Fruit fly (Drosophila melanogaster) whole organism, embryonic: Measurements from ENCODE around the gene Lamtor4.

Experiments
- Blimp-1 ChIP-seq: fragments of 200-800 bp; sonication (Bioruptor generic); optimal IDR thresholded peaks from 3 replicates; lab custom pipeline; 2018; ENCODE audit warnings: missing biosample characterization, missing genetic modification characterization, mild to moderate bottlenecking, moderate library complexity, missing genetic modification reagents
- C15 ChIP-seq: fragments of 200-800 bp; sonication (Bioruptor generic); IDR thresholded peaks from 3 replicates; pipeline ENCODE4 v1.3.6; 2022; ENCODE audit warnings: missing biosample characterization, missing genetic modification characterization
- CG10267 ChIP-seq: fragments of 200-800 bp; sonication (Bioruptor generic); optimal IDR thresholded peaks from 2 replicates; lab custom pipeline; 2018; ENCODE audit warnings: missing biosample characterization, mild to moderate bottlenecking, missing genetic modification characterization, moderate library complexity
- CG10321 ChIP-seq: fragments of 200-800 bp; sonication (Bioruptor generic); IDR thresholded peaks from 2 replicates; pipeline ENCODE4 v1.3.6; 2022; ENCODE audit warnings: missing biosample characterization, missing genetic modification characterization
- CG12219 ChIP-seq: fragments of 200-800 bp; sonication (Bioruptor generic); optimal IDR thresholded peaks from 3 replicates; lab custom pipeline; 2018; ENCODE audit warnings: missing biosample characterization, mild to moderate bottlenecking, missing genetic modification characterization
- CG13624 ChIP-seq: fragments of 200-800 bp; sonication (Bioruptor generic); optimal IDR thresholded peaks from 2 replicates; lab custom pipeline; 2016; ENCODE audit warnings: missing biosample characterization, missing genetic modification characterization
- CG13775 ChIP-seq: fragments of 200-800 bp; sonication (Bioruptor generic); optimal IDR thresholded peaks from 3 replicates; lab custom pipeline; 2017; ENCODE audit warnings: missing biosample characterization, mild to moderate bottlenecking, missing genetic modification characterization
- CG14667 ChIP-seq: fragments of 200-800 bp; sonication (Bioruptor generic); IDR thresholded peaks from 2 replicates; pipeline ENCODE4 v1.3.6; 2022; ENCODE audit warnings: missing biosample characterization, missing genetic modification characterization
- CG14860 ChIP-seq: fragments of 200-800 bp; sonication (Bioruptor generic); IDR thresholded peaks from 3 replicates; pipeline ENCODE4 v1.3.6; 2022; ENCODE audit warnings: missing biosample characterization, missing genetic modification characterization; ENCODE audit not compliant: partially characterized antibody
- CG15479 ChIP-seq: fragments of 200-800 bp; sonication (Bioruptor generic); optimal IDR thresholded peaks from 3 replicates; lab custom pipeline; 2019; ENCODE audit warnings: missing biosample characterization, mild to moderate bottlenecking, missing genetic modification characterization, moderate library complexity
- CG17328 ChIP-seq: fragments of 200-800 bp; sonication (Bioruptor generic); IDR thresholded peaks from 2 replicates; pipeline ENCODE4 v1.3.6; 2022; ENCODE audit warnings: missing biosample characterization, missing genetic modification characterization
- CG17359 ChIP-seq: fragments of 200-800 bp; sonication (Bioruptor generic); optimal IDR thresholded peaks from 3 replicates; lab custom pipeline; 2018; ENCODE audit warnings: missing biosample characterization, mild to moderate bottlenecking, missing genetic modification characterization, moderate library complexity
- CG17361 ChIP-seq: fragments of 200-800 bp; sonication (Bioruptor generic); IDR thresholded peaks from 3 replicates; pipeline ENCODE4 v1.3.6; 2022; ENCODE audit warnings: missing biosample characterization, missing genetic modification characterization
- CG17568 ChIP-seq: fragments of 200-800 bp; sonication (Bioruptor generic); optimal IDR thresholded peaks from 2 replicates; lab custom pipeline; 2018; ENCODE audit warnings: missing biosample characterization, mild to moderate bottlenecking, missing genetic modification characterization, moderate library complexity
- CG2202 ChIP-seq: fragments of 200-800 bp; sonication (Bioruptor generic); optimal IDR thresholded peaks from 2 replicates; lab custom pipeline; 2018; ENCODE audit warnings: missing biosample characterization, mild to moderate bottlenecking, missing genetic modification characterization
- CG31441 ChIP-seq: fragments of 200-800 bp; sonication (Bioruptor generic); IDR thresholded peaks from 2 replicates; pipeline ENCODE4 v1.3.6; 2022; ENCODE audit warnings: missing biosample characterization, missing genetic modification characterization
- CG5953 ChIP-seq: fragments of 200-800 bp; sonication (Bioruptor generic); IDR thresholded peaks from 2 replicates; pipeline ENCODE4 v1.3.6; 2022; ENCODE audit warnings: missing biosample characterization, missing genetic modification characterization
- CG6272 ChIP-seq: fragments of 200-800 bp; sonication (Bioruptor generic); IDR thresholded peaks from 2 replicates; pipeline ENCODE4 v1.3.6; 2022; ENCODE audit warnings: missing biosample characterization, missing genetic modification characterization
- CG7357 ChIP-seq: fragments of 200-800 bp; sonication (Bioruptor generic); IDR thresholded peaks from 3 replicates; pipeline ENCODE4 v1.3.6; 2022; ENCODE audit warnings: missing biosample characterization, missing genetic modification characterization
- CG7745 ChIP-seq: fragments of 200-800 bp; sonication (Bioruptor generic); optimal IDR thresholded peaks from 2 replicates; lab custom pipeline; 2018; ENCODE audit warnings: missing biosample characterization, mild to moderate bottlenecking, missing genetic modification characterization, moderate library complexity
- CG8765 ChIP-seq: fragments of 200-800 bp; sonication (Bioruptor generic); IDR thresholded peaks from 2 replicates; pipeline ENCODE4 v1.3.6; 2022; ENCODE audit warnings: missing biosample characterization, missing genetic modification characterization
- CTCF ChIP-seq: fragments of 200-800 bp; sonication (Bioruptor generic); optimal IDR thresholded peaks from 2 replicates; lab custom pipeline; 2017; ENCODE audit warnings: missing biosample characterization, mild to moderate bottlenecking, missing genetic modification characterization, moderate library complexity
- D19A ChIP-seq: fragments of 200-800 bp; optimal IDR thresholded peaks from 3 replicates; lab custom pipeline; 2019; ENCODE audit warnings: missing biosample characterization, mild to moderate bottlenecking, missing genetic modification characterization, moderate library complexity
- Deaf1 ChIP-seq: fragments of 200-800 bp; optimal IDR thresholded peaks from 3 replicates; lab custom pipeline; 2019; ENCODE audit warnings: missing biosample characterization, mild to moderate bottlenecking, missing genetic modification characterization, moderate library complexity
- Gsc ChIP-seq: fragments of 200-800 bp; sonication (Bioruptor generic); IDR thresholded peaks from 2 replicates; pipeline ENCODE4 v1.3.6; 2022; ENCODE audit warnings: missing biosample characterization, missing genetic modification characterization
- Mad ChIP-seq: fragments of 200-800 bp; sonication (Bioruptor generic); optimal IDR thresholded peaks from 2 replicates; lab custom pipeline; 2016; ENCODE audit warnings: missing biosample characterization, missing genetic modification characterization
- Med ChIP-seq: fragments of 200-800 bp; sonication (Bioruptor generic); peaks from one replicate; lab custom pipeline; 2016; ENCODE audit warnings: missing biosample characterization, missing genetic modification characterization, mild to moderate bottlenecking, inconsistent platforms, moderate library complexity
- NC2β ChIP-seq: fragments of 200-800 bp; sonication (Bioruptor generic); optimal IDR thresholded peaks from 2 replicates; lab custom pipeline; 2016; ENCODE audit warnings: missing biosample characterization, missing genetic modification characterization
- Nf-YC ChIP-seq: fragments of 200-800 bp; optimal IDR thresholded peaks from 3 replicates; lab custom pipeline; 2019; ENCODE audit warnings: missing biosample characterization, mild to moderate bottlenecking, missing genetic modification characterization, moderate library complexity
- Optix ChIP-seq: fragments of 200-800 bp; sonication (Bioruptor generic); IDR thresholded peaks from 3 replicates; pipeline ENCODE4 v1.3.6; 2022; ENCODE audit warnings: missing biosample characterization, missing genetic modification characterization
- abd-A ChIP-seq: fragments of 200-800 bp; sonication (Bioruptor generic); optimal IDR thresholded peaks from 3 replicates; lab custom pipeline; 2019; ENCODE audit warnings: missing biosample characterization, mild to moderate bottlenecking, missing genetic modification characterization, moderate library complexity
- caup ChIP-seq: fragments of 200-800 bp; sonication (Bioruptor generic); optimal IDR thresholded peaks from 3 replicates; lab custom pipeline; 2017; ENCODE audit warnings: missing biosample characterization, mild to moderate bottlenecking, missing genetic modification characterization, moderate library complexity; ENCODE audit not compliant: severe bottlenecking
- emc ChIP-seq: fragments of 200-800 bp; sonication (Bioruptor generic); optimal IDR thresholded peaks from 2 replicates; lab custom pipeline; 2016; ENCODE audit warnings: missing biosample characterization, missing genetic modification characterization
- eyg ChIP-seq: fragments of 200-800 bp; sonication (Bioruptor generic); optimal IDR thresholded peaks from 3 replicates; lab custom pipeline; 2016; ENCODE audit warnings: missing biosample characterization, missing genetic modification characterization
- fd3F ChIP-seq: fragments of 200-800 bp; sonication (Bioruptor generic); optimal IDR thresholded peaks from 2 replicates; lab custom pipeline; 2018; ENCODE audit warnings: missing biosample characterization, mild to moderate bottlenecking, missing genetic modification characterization, moderate library complexity
- ftz-f1 ChIP-seq: fragments of 200-800 bp; sonication (Bioruptor generic); optimal IDR thresholded peaks from 2 replicates; lab custom pipeline; 2016; ENCODE audit warnings: missing biosample characterization, missing genetic modification characterization
- gfzf ChIP-seq: fragments of 200-800 bp; sonication (Bioruptor generic); optimal IDR thresholded peaks from 2 replicates; lab custom pipeline; 2016; ENCODE audit warnings: missing biosample characterization, mild to moderate bottlenecking, missing genetic modification characterization, moderate library complexity
- hbn ChIP-seq: fragments of 200-800 bp; sonication (Bioruptor generic); IDR thresholded peaks from 2 replicates; pipeline ENCODE4 v1.3.6; 2022; ENCODE audit warnings: missing biosample characterization, missing genetic modification characterization; ENCODE audit not compliant: partially characterized antibody
- mld ChIP-seq: fragments of 200-800 bp; sonication (Bioruptor generic); IDR thresholded peaks from 3 replicates; pipeline ENCODE4 v1.3.6; 2022; ENCODE audit warnings: missing biosample characterization, missing genetic modification characterization; ENCODE audit not compliant: partially characterized antibody
- nmo ChIP-seq: fragments of 200-800 bp; sonication (Bioruptor generic); optimal IDR thresholded peaks from 2 replicates; lab custom pipeline; 2018; ENCODE audit warnings: missing biosample characterization, mild to moderate bottlenecking, missing genetic modification characterization, moderate library complexity
- oc ChIP-seq: fragments of 200-800 bp; sonication (Bioruptor generic); optimal IDR thresholded peaks from 2 replicates; lab custom pipeline; 2018; ENCODE audit warnings: missing biosample characterization, mild to moderate bottlenecking, missing genetic modification characterization, moderate library complexity
- phol ChIP-seq: fragments of 200-800 bp; sonication (Bioruptor generic); optimal IDR thresholded peaks from 3 replicates; lab custom pipeline; 2018; ENCODE audit warnings: missing biosample characterization, mild to moderate bottlenecking, missing genetic modification characterization, moderate library complexity
- ro ChIP-seq: fragments of 200-800 bp; sonication (Bioruptor generic); IDR thresholded peaks from 2 replicates; pipeline ENCODE4 v1.3.6; 2022; ENCODE audit warnings: missing biosample characterization, missing genetic modification characterization
- scrt ChIP-seq: fragments of 200-800 bp; sonication (Bioruptor generic); optimal IDR thresholded peaks from 2 replicates; lab custom pipeline; 2018; ENCODE audit warnings: missing biosample characterization, mild to moderate bottlenecking, missing genetic modification characterization, moderate library complexity
- sens ChIP-seq: fragments of 200-800 bp; sonication (Bioruptor generic); peaks from one replicate; lab custom pipeline; 2016; ENCODE audit warnings: missing biosample characterization, missing genetic modification characterization
- seq ChIP-seq: fragments of 200-800 bp; sonication (Bioruptor generic); IDR thresholded peaks from 2 replicates; pipeline ENCODE4 v1.3.6; 2022; ENCODE audit warnings: missing biosample characterization, missing genetic modification characterization
- slp2 ChIP-seq: fragments of 200-800 bp; sonication (Bioruptor generic); optimal IDR thresholded peaks from 2 replicates; lab custom pipeline; 2016; ENCODE audit warnings: missing biosample characterization, missing genetic modification characterization
- ssp ChIP-seq: fragments of 200-800 bp; sonication (Bioruptor generic); IDR thresholded peaks from 2 replicates; pipeline ENCODE4 v1.3.6; 2022; ENCODE audit warnings: missing biosample characterization, missing genetic modification characterization
- tx ChIP-seq: fragments of 200-800 bp; sonication (Bioruptor generic); optimal IDR thresholded peaks from 2 replicates; lab custom pipeline; 2016; ENCODE audit warnings: missing biosample characterization, missing genetic modification characterization
- unc-4 ChIP-seq: fragments of 200-800 bp; sonication (Bioruptor generic); IDR thresholded peaks from 2 replicates; pipeline ENCODE4 v1.3.6; 2022; ENCODE audit warnings: missing biosample characterization, missing genetic modification characterization; ENCODE audit not compliant: partially characterized antibody
- vnd ChIP-seq: fragments of 200-800 bp; sonication (Bioruptor generic); IDR thresholded peaks from 3 replicates; pipeline ENCODE4 v1.3.6; 2022; ENCODE audit warnings: missing biosample characterization, missing genetic modification characterization; ENCODE audit not compliant: partially characterized antibody
- zfh1 ChIP-seq: fragments of 200-800 bp; sonication (Bioruptor generic); IDR thresholded peaks from 3 replicates; pipeline ENCODE4 v1.3.6; 2022; ENCODE audit warnings: missing biosample characterization, missing genetic modification characterization

The Lamtor4 gene

dm6 chr3L:3868014-3868413 is 28.7 kb upstream of the Lamtor4 start (continued):
- TF ChIP-seq Deaf1 (tag; lab: Kevin White, UChicago) = no peak
- peak; percentile 25 for TF ChIP-seq CG13775 (GFP tag; lab: Kevin White, UChicago)
- 0 out of 2 replicates have a peak, but pooled peaks have one; percentile 11 for TF ChIP-seq ssp (GFP tag; lab: Robert Waterston, UW)
- no peak for TF ChIP-seq emc (GFP tag; lab: Kevin White, UChicago)
- no peak for TF ChIP-seq caup (GFP tag; lab: Kevin White, UChicago)
- TF ChIP-seq CG15479 (GFP tag; lab: Kevin White, UChicago) = no peak
- TF ChIP-seq Mad (GFP tag; lab: Kevin White, UChicago) = no peak
- TF ChIP-seq slp2 (GFP tag; lab: Kevin White, UChicago) = no peak
- no peak; the same call in 1 of the 2 replicates for TF ChIP-seq CG14667
- peak; percentile 52; the same call in 1 of the 2 replicates for TF ChIP-seq CG8765 (GFP tag; lab: Robert Waterston, UW)
- 0 out of 2 replicates have a peak, but pooled peaks have one; percentile 18 for TF ChIP-seq CG31441
- no peak for TF ChIP-seq vnd (GFP tag; lab: Robert Waterston, UW)
- TF ChIP-seq ro (GFP tag; lab: Robert Waterston, UW) = no peak
- no peak for TF ChIP-seq Optix (GFP tag; lab: Robert Waterston, UW)
- peak; percentile 1 for TF ChIP-seq CG17359 (tag; lab: Kevin White, UChicago)
- no peak for TF ChIP-seq CG7745 (tag; lab: Kevin White, UChicago)
- TF ChIP-seq CG5953 (GFP tag; lab: Robert Waterston, UW) = no peak
- TF ChIP-seq CG17568 = no peak
- no peak for TF ChIP-seq CG14860
- TF ChIP-seq oc (tag; lab: Kevin White, UChicago) = no peak
- no peak for TF ChIP-seq unc-4 (GFP tag; lab: Robert Waterston, UW)
- TF ChIP-seq CG17328 (GFP tag; lab: Robert Waterston, UW) = peak; percentile 52; the same call in 1 of the 2 replicates
- TF ChIP-seq CG2202 (tag; lab: Kevin White, UChicago) = peak; percentile 23
- TF ChIP-seq NC2β (GFP tag; lab: Kevin White, UChicago) = no peak
- no peak for TF ChIP-seq CG10321 (GFP tag; lab: Robert Waterston, UW)
- TF ChIP-seq phol = peak; percentile 8
- no peak for TF ChIP-seq fd3F
- TF ChIP-seq abd-A (tag; lab: Kevin White, UChicago) = no peak
- TF ChIP-seq zfh1 (GFP tag; lab: Robert Waterston, UW) = peak; percentile 56; the same call in 2 of the 3 replicates
- TF ChIP-seq CG7357 = no peak
- no peak for TF ChIP-seq CG12219
- TF ChIP-seq eyg (GFP tag; lab: Kevin White, UChicago) = no peak
- no peak for TF ChIP-seq ftz-f1 (GFP tag; lab: Kevin White, UChicago)
- peak; percentile 20 for TF ChIP-seq CG10267 (tag; lab: Kevin White, UChicago)
- TF ChIP-seq C15 (GFP tag; lab: Robert Waterston, UW) = no peak
- no peak for TF ChIP-seq CG13624 (GFP tag; lab: Kevin White, UChicago)
- peak; percentile 25 for TF ChIP-seq Blimp-1 (GFP tag; lab: Kevin White, UChicago)
- peak; percentile 35 for TF ChIP-seq nmo
- no peak for TF ChIP-seq mld (GFP tag; lab: Robert Waterston, UW)
- TF ChIP-seq D19A (tag; lab: Kevin White, UChicago) = no peak
- no peak for TF ChIP-seq CG6272 (GFP tag; lab: Robert Waterston, UW)
- TF ChIP-seq gfzf (GFP tag; lab: Kevin White, UChicago) = no peak
- no peak for TF ChIP-seq scrt (GFP tag; lab: Kevin White, UChicago)
- no peak for TF ChIP-seq Gsc (GFP tag; lab: Robert Waterston, UW)
- no peak for TF ChIP-seq CTCF
- TF ChIP-seq Nf-YC (tag; lab: Kevin White, UChicago) = no peak
- TF ChIP-seq Med (GFP tag; lab: Kevin White, UChicago) = peak; percentile 63
- peak; percentile 57 for TF ChIP-seq sens (GFP tag; lab: Kevin White, UChicago)
- no peak for TF ChIP-seq tx (GFP tag; lab: Kevin White, UChicago)
- no peak for TF ChIP-seq hbn (GFP tag; lab: Robert Waterston, UW)
- no peak for TF ChIP-seq seq
- TF ChIP-seq CG17361 (GFP tag; lab: Robert Waterston, UW) = peak; percentile 47; the same call in 2 of the 3 replicates
